Fruit fly (Drosophila melanogaster) whole organism, embryonic: Measurements from ENCODE around the gene Scox.

Experiments used
- Abd-B ChIP-seq: fragments of 200-800 bp; sonication (Bioruptor generic); optimal IDR thresholded peaks from 2 replicates; lab custom pipeline; 2018; ENCODE audit warnings: missing biosample characterization, mild to moderate bottlenecking, missing genetic modification characterization, moderate library complexity
- Adf1 ChIP-seq: fragments of 200-800 bp; sonication (Bioruptor generic); IDR thresholded peaks from 2 replicates; pipeline ENCODE4 v1.3.6; 2022; ENCODE audit warnings: missing biosample characterization, missing genetic modification characterization
- Atf-2 ChIP-seq: fragments of 200-800 bp; sonication (Bioruptor generic); optimal IDR thresholded peaks from 2 replicates; lab custom pipeline; 2016; ENCODE audit warnings: missing biosample characterization, missing genetic modification characterization
- Blimp-1 ChIP-seq: fragments of 200-800 bp; sonication (Bioruptor generic); optimal IDR thresholded peaks from 3 replicates; lab custom pipeline; 2018; ENCODE audit warnings: missing biosample characterization, missing genetic modification characterization, mild to moderate bottlenecking, moderate library complexity, missing genetic modification reagents
- Bteb2 ChIP-seq: fragments of 200-800 bp; sonication (Bioruptor generic); optimal IDR thresholded peaks from 2 replicates; lab custom pipeline; 2016; ENCODE audit warnings: missing biosample characterization, missing genetic modification characterization
- CG10565 ChIP-seq: fragments of 200-800 bp; sonication (Bioruptor generic); optimal IDR thresholded peaks from 3 replicates; lab custom pipeline; 2016; ENCODE audit warnings: missing biosample characterization, mild to moderate bottlenecking, missing genetic modification characterization
- CG11085 ChIP-seq: fragments of 200-800 bp; sonication (Bioruptor generic); IDR thresholded peaks from 2 replicates; pipeline ENCODE4 v1.3.6; 2022; ENCODE audit warnings: missing biosample characterization, missing genetic modification characterization
- CG12104 ChIP-seq: fragments of 200-800 bp; sonication (Bioruptor generic); optimal IDR thresholded peaks from 3 replicates; lab custom pipeline; 2016; ENCODE audit warnings: missing biosample characterization, missing genetic modification characterization
- CG12299 ChIP-seq: fragments of 200-800 bp; sonication (Bioruptor generic); optimal IDR thresholded peaks from 2 replicates; lab custom pipeline; 2018; ENCODE audit warnings: missing biosample characterization, mild to moderate bottlenecking, missing genetic modification characterization
- CG12744 ChIP-seq: fragments of 200-800 bp; sonication (Bioruptor generic); optimal IDR thresholded peaks from 2 replicates; lab custom pipeline; 2016; ENCODE audit warnings: missing biosample characterization, missing genetic modification characterization
- CG13287 ChIP-seq: fragments of 200-800 bp; sonication (Bioruptor generic); IDR thresholded peaks from 2 replicates; pipeline ENCODE4 v1.3.6; 2022; ENCODE audit warnings: missing biosample characterization, missing genetic modification characterization; ENCODE audit not compliant: partially characterized antibody
- CG15601 ChIP-seq: fragments of 200-800 bp; sonication (Bioruptor generic); optimal IDR thresholded peaks from 3 replicates; lab custom pipeline; 2019; ENCODE audit warnings: missing biosample characterization, mild to moderate bottlenecking, missing genetic modification characterization, moderate library complexity
- CG1792 ChIP-seq: fragments of 200-800 bp; sonication (Bioruptor generic); optimal IDR thresholded peaks from 2 replicates; lab custom pipeline; 2016; ENCODE audit warnings: missing biosample characterization, missing genetic modification characterization
- CG2129 ChIP-seq: fragments of 200-800 bp; sonication (Bioruptor generic); IDR thresholded peaks from 2 replicates; pipeline ENCODE4 v1.3.6; 2022; ENCODE audit warnings: missing biosample characterization, missing genetic modification characterization; ENCODE audit not compliant: partially characterized antibody
- CG2199 ChIP-seq: fragments of 200-800 bp; sonication (Bioruptor generic); IDR thresholded peaks from 3 replicates; pipeline ENCODE4 v1.3.6; 2022; ENCODE audit warnings: missing biosample characterization, missing genetic modification characterization
- CG32772 ChIP-seq: fragments of 200-800 bp; sonication (Bioruptor generic); IDR thresholded peaks from 2 replicates; pipeline ENCODE4 v1.3.6; 2022; ENCODE audit warnings: missing biosample characterization, missing genetic modification characterization
- CG3281 ChIP-seq: fragments of 200-800 bp; sonication (Bioruptor generic); optimal IDR thresholded peaks from 3 replicates; lab custom pipeline; 2017; ENCODE audit warnings: missing biosample characterization, mild to moderate bottlenecking, missing genetic modification characterization
- CG4617 ChIP-seq: fragments of 200-800 bp; sonication (Bioruptor generic); optimal IDR thresholded peaks from 3 replicates; lab custom pipeline; 2016; ENCODE audit warnings: missing biosample characterization, missing genetic modification characterization, borderline replicate concordance
- CG6689 ChIP-seq: fragments of 200-800 bp; sonication (Bioruptor generic); IDR thresholded peaks from 2 replicates; pipeline ENCODE4 v1.3.6; 2022; ENCODE audit warnings: missing biosample characterization, missing genetic modification characterization
- CG8765 ChIP-seq: fragments of 200-800 bp; sonication (Bioruptor generic); IDR thresholded peaks from 2 replicates; pipeline ENCODE4 v1.3.6; 2022; ENCODE audit warnings: missing biosample characterization, missing genetic modification characterization
- CG9609 ChIP-seq: fragments of 200-800 bp; sonication (Bioruptor generic); optimal IDR thresholded peaks from 3 replicates; lab custom pipeline; 2016; ENCODE audit warnings: missing biosample characterization, missing genetic modification characterization
- CG9727 ChIP-seq: fragments of 200-800 bp; sonication (Bioruptor generic); optimal IDR thresholded peaks from 3 replicates; lab custom pipeline; 2017; ENCODE audit warnings: missing biosample characterization, mild to moderate bottlenecking, missing genetic modification characterization
- Dref ChIP-seq: fragments of 200-800 bp; sonication (Bioruptor generic); IDR thresholded peaks from 2 replicates; pipeline ENCODE4 v1.3.6; 2022; ENCODE audit warnings: missing biosample characterization, missing genetic modification characterization
- Hr78 ChIP-seq, 2 experiments: fragments of 200-800 bp in 1 of 2; fragments of >200 bp in 1 of 2; sonication (Bioruptor generic) in 1 of 2; optimal IDR thresholded peaks; 2 replicates each; lab custom pipeline; 2017 to 2019; ENCODE audit warnings: missing biosample characterization in 2 of 2, missing genetic modification characterization in 2 of 2, mild to moderate bottlenecking in 1 of 2, moderate library complexity in 1 of 2
- NFAT ChIP-seq: fragments of 200-800 bp; sonication (Bioruptor generic); IDR thresholded peaks from 2 replicates; pipeline ENCODE4 v1.3.6; 2022; ENCODE audit warnings: missing biosample characterization, missing genetic modification characterization
- NfI ChIP-seq: fragments of 200-800 bp; sonication (Bioruptor generic); optimal IDR thresholded peaks from 3 replicates; lab custom pipeline; 2018; ENCODE audit warnings: missing biosample characterization, mild to moderate bottlenecking, missing genetic modification characterization, moderate library complexity
- Oli ChIP-seq: fragments of 200-800 bp; sonication (Bioruptor generic); optimal IDR thresholded peaks from 2 replicates; lab custom pipeline; 2018; ENCODE audit warnings: missing biosample characterization, mild to moderate bottlenecking, missing genetic modification characterization, moderate library complexity
- Sox100B ChIP-seq: fragments of 200-800 bp; sonication (Bioruptor generic); optimal IDR thresholded peaks from 3 replicates; lab custom pipeline; 2018; ENCODE audit warnings: missing biosample characterization, mild to moderate bottlenecking, missing genetic modification characterization
- Taf1 ChIP-seq: fragments of 200-800 bp; sonication (Bioruptor generic); IDR thresholded peaks from 2 replicates; pipeline ENCODE4 v1.3.6; 2022; ENCODE audit warnings: missing biosample characterization, missing genetic modification characterization
- Trl ChIP-seq, 3 experiments: fragments of >200 bp in 2 of 3; fragments of 200-800 bp in 1 of 3; sonication (Bioruptor generic) in 1 of 3; optimal IDR thresholded peaks; 2 replicates in 1 of 3; 3 replicates in 2 of 3; lab custom pipeline; 2016 to 2017; ENCODE audit warnings: missing biosample characterization in 1 of 3, missing genetic modification characterization in 1 of 3
- Usf ChIP-seq: fragments of 200-800 bp; sonication (Bioruptor generic); optimal IDR thresholded peaks from 2 replicates; lab custom pipeline; 2017; ENCODE audit warnings: missing genotype, missing biosample characterization, missing genetic modification characterization
- ab ChIP-seq: fragments of 200-800 bp; sonication (Bioruptor generic); optimal IDR thresholded peaks from 2 replicates; lab custom pipeline; 2016; ENCODE audit warnings: missing biosample characterization, missing genetic modification characterization
- al ChIP-seq: fragments of 200-800 bp; sonication (Bioruptor generic); IDR thresholded peaks from 2 replicates; pipeline ENCODE4 v1.3.6; 2022; ENCODE audit warnings: missing biosample characterization, missing genetic modification characterization
- ato ChIP-seq: fragments of 200-800 bp; sonication (Bioruptor generic); IDR thresholded peaks from 2 replicates; pipeline ENCODE4 v1.3.6; 2022; ENCODE audit warnings: missing biosample characterization, missing genetic modification characterization; ENCODE audit not compliant: partially characterized antibody
- bowl ChIP-seq: fragments of 200-800 bp; sonication (Bioruptor generic); IDR thresholded peaks from 2 replicates; pipeline ENCODE4 v1.3.6; 2022; ENCODE audit warnings: missing biosample characterization, missing genetic modification characterization
- cato ChIP-seq: fragments of 200-800 bp; sonication (Bioruptor generic); optimal IDR thresholded peaks from 2 replicates; lab custom pipeline; 2016; ENCODE audit warnings: missing biosample characterization, missing genetic modification characterization, borderline replicate concordance
- corto ChIP-seq: fragments of 200-800 bp; sonication (Bioruptor generic); optimal IDR thresholded peaks from 2 replicates; lab custom pipeline; 2016; ENCODE audit warnings: missing biosample characterization, mild to moderate bottlenecking, missing genetic modification characterization, moderate library complexity
- grn ChIP-seq: fragments of 200-800 bp; sonication (Bioruptor generic); optimal IDR thresholded peaks from 3 replicates; lab custom pipeline; 2017; ENCODE audit warnings: missing biosample characterization, missing genetic modification characterization
- gro ChIP-seq: fragments of 200-800 bp; sonication (Bioruptor generic); optimal IDR thresholded peaks from 2 replicates; lab custom pipeline; 2016; ENCODE audit warnings: missing biosample characterization, missing genetic modification characterization
- insv ChIP-seq, 2 experiments: fragments of 200-800 bp; sonication (Bioruptor generic); optimal IDR thresholded peaks; 3 replicates each; lab custom pipeline; 2016 to 2018; ENCODE audit warnings: missing biosample characterization in 2 of 2, missing genetic modification characterization in 2 of 2
- inv ChIP-seq: fragments of 200-800 bp; sonication (Bioruptor generic); IDR thresholded peaks from 2 replicates; pipeline ENCODE4 v1.3.6; 2022; ENCODE audit warnings: missing biosample characterization, missing genetic modification characterization; ENCODE audit not compliant: partially characterized antibody
- nerfin-1 ChIP-seq: fragments of 200-800 bp; sonication (Bioruptor generic); optimal IDR thresholded peaks from 3 replicates; lab custom pipeline; 2019; ENCODE audit warnings: missing biosample characterization, mild to moderate bottlenecking, missing genetic modification characterization, moderate library complexity
- psq ChIP-seq: fragments of 200-800 bp; sonication (Bioruptor generic); optimal IDR thresholded peaks from 2 replicates; lab custom pipeline; 2017; ENCODE audit warnings: missing biosample characterization, missing genetic modification characterization
- seq ChIP-seq: fragments of 200-800 bp; sonication (Bioruptor generic); IDR thresholded peaks from 2 replicates; pipeline ENCODE4 v1.3.6; 2022; ENCODE audit warnings: missing biosample characterization, missing genetic modification characterization
- stc ChIP-seq: fragments of 200-800 bp; sonication (Bioruptor generic); IDR thresholded peaks from 2 replicates; pipeline ENCODE4 v1.3.6; 2022; ENCODE audit warnings: missing biosample characterization, missing genetic modification characterization
- zen ChIP-seq: fragments of 200-800 bp; sonication (Bioruptor generic); optimal IDR thresholded peaks from 3 replicates; lab custom pipeline; 2018; ENCODE audit warnings: missing biosample characterization, mild to moderate bottlenecking, missing genetic modification characterization, moderate library complexity
- zen2 ChIP-seq: fragments of 200-800 bp; sonication (Bioruptor generic); IDR thresholded peaks from 3 replicates; pipeline ENCODE4 v1.3.6; 2022; ENCODE audit warnings: missing biosample characterization, missing genetic modification characterization; ENCODE audit not compliant: partially characterized antibody
- zfh2 ChIP-seq: fragments of 200-800 bp; sonication (Bioruptor generic); optimal IDR thresholded peaks from 2 replicates; lab custom pipeline; 2016; ENCODE audit warnings: missing biosample characterization, missing genetic modification characterization

The Scox gene

DNA sequence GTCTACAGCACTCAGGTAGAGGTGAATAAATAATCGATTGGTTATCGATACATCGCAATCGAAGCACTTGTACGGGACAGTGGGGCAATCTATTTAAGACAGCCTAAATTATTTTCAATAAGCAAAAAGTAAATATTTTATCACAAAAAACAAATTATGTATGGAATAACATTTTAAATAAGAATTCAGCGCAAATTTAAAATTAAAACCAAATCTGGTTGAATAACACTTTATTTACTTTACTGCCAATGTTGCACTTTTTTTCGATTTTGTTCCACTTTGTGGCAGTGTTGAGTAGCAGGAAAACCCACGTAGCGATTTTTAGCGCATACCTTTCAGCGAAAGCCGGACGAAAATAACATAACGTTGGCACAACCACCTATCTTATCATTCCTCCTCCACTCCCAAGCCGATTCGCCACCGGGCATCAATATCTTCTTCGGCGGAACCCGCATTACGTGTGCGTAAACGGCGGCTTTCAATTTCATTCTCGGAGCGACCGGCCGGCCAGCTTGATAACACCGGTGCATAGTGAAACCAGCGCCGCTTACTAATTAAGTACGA, 8.3 kb upstream of the Scox start, which contains the start of the genes Gmd and CG3792 (continued):
- peak; percentile 93 for TF ChIP-seq zen (tag; lab: Kevin White, UChicago)
- TF ChIP-seq CG12744 (GFP tag; lab: Kevin White, UChicago) = peak; percentile 96
- TF ChIP-seq CG9727 (GFP tag; lab: Kevin White, UChicago) = peak; percentile 96
- TF ChIP-seq Bteb2 (GFP tag; lab: Kevin White, UChicago) = peak; percentile 94
- peak; percentile 87 for TF ChIP-seq Usf (GFP tag; lab: Kevin White, UChicago)
- peak; percentile 86 for TF ChIP-seq CG10565 (GFP tag; lab: Kevin White, UChicago)
- TF ChIP-seq NFAT (GFP tag; lab: Robert Waterston, UW) = peak; percentile 94
- TF ChIP-seq bowl (GFP tag; lab: Robert Waterston, UW) = peak; percentile 89
- TF ChIP-seq CG4617 (GFP tag; lab: Kevin White, UChicago) = peak; percentile 92
- TF ChIP-seq CG6689 (GFP tag; lab: Robert Waterston, UW) = peak; percentile 97
- TF ChIP-seq CG9609 (GFP tag; lab: Kevin White, UChicago) = peak; percentile 91
- peak; percentile 91 for TF ChIP-seq cato
- no peak for TF ChIP-seq Trl (optimal IDR thresholded peaks at IDR 0.05; lab: Kevin White, UChicago)
- peak; percentile 94 for TF ChIP-seq Trl (GFP tag; optimal IDR thresholded peaks at IDR 0.05; lab: Kevin White, UChicago)
- TF ChIP-seq Abd-B (GFP tag; lab: Kevin White, UChicago) = peak; percentile 86
- TF ChIP-seq CG12104 (GFP tag; lab: Kevin White, UChicago) = peak; percentile 93
- TF ChIP-seq Taf1 = peak; percentile 95
- TF ChIP-seq CG3281 (GFP tag; lab: Kevin White, UChicago) = peak; percentile 95
- peak; percentile 95 for TF ChIP-seq stc (GFP tag; lab: Robert Waterston, UW)
- TF ChIP-seq Blimp-1 = peak; percentile 91
- peak; percentile 89 for TF ChIP-seq zfh2 (GFP tag; lab: Kevin White, UChicago)
- TF ChIP-seq Oli (tag; lab: Kevin White, UChicago) = peak; percentile 94
- TF ChIP-seq nerfin-1 (tag; lab: Kevin White, UChicago) = peak; percentile 93
- TF ChIP-seq CG12299 (tag; lab: Kevin White, UChicago) = peak; percentile 89
- peak in 1 of 2 experiments; percentile 77 for TF ChIP-seq insv (GFP tag; optimal IDR thresholded peaks at IDR 0.05; lab: Kevin White, UChicago)
- TF ChIP-seq CG2129 (GFP tag; lab: Robert Waterston, UW) = peak; percentile 56
- TF ChIP-seq CG15601 (tag; lab: Kevin White, UChicago) = peak; percentile 92
- peak; percentile 83 for TF ChIP-seq Adf1 (GFP tag; lab: Robert Waterston, UW)
- TF ChIP-seq CG13287 (GFP tag; lab: Robert Waterston, UW) = peak; percentile 92
- peak; percentile 81; the same call in 1 of the 3 replicates for TF ChIP-seq CG2199 (GFP tag; lab: Robert Waterston, UW)
- TF ChIP-seq CG1792 (GFP tag; lab: Kevin White, UChicago) = peak; percentile 82
- peak; percentile 95 for TF ChIP-seq NfI (GFP tag; lab: Kevin White, UChicago)
- peak; percentile 84 for TF ChIP-seq inv
- TF ChIP-seq corto = no peak
- TF ChIP-seq Hr78 (GFP tag; optimal IDR thresholded peaks at IDR 0.05; lab: Kevin White, UChicago) = peak in 1 of 2 experiments; percentile 78
- peak; percentile 54; the same call in 1 of the 2 replicates for TF ChIP-seq ato (GFP tag; lab: Robert Waterston, UW)
- peak; percentile 59 for TF ChIP-seq grn (GFP tag; lab: Kevin White, UChicago)
- peak; percentile 96 for TF ChIP-seq Atf-2
- peak; percentile 94 for TF ChIP-seq CG11085 (GFP tag; lab: Robert Waterston, UW)
- peak; percentile 97 for TF ChIP-seq CG32772
- peak; percentile 93 for TF ChIP-seq CG8765 (GFP tag; lab: Robert Waterston, UW)
- TF ChIP-seq al (GFP tag; lab: Robert Waterston, UW) = peak; percentile 96
- peak; percentile 84 for TF ChIP-seq ab
- no peak for TF ChIP-seq Sox100B (GFP tag; lab: Kevin White, UChicago)
- TF ChIP-seq gro (GFP tag; lab: Kevin White, UChicago) = peak; percentile 87
- peak; percentile 72; the same call in 2 of the 3 replicates for TF ChIP-seq zen2 (GFP tag; lab: Robert Waterston, UW)
- peak; percentile 95 for TF ChIP-seq seq (GFP tag; lab: Robert Waterston, UW)
- TF ChIP-seq psq = peak; percentile 69
- TF ChIP-seq Dref (GFP tag; lab: Robert Waterston, UW) = peak; percentile 77
